Worm (Caenorhabditis elegans) whole organism, L2 larva: ENCODE data around the gene wdr-5.3.

ENCODE experiments used
- F13H6.1 ChIP-seq: sonication (generic microtip); optimal IDR thresholded peaks from 2 replicates; lab custom pipeline; 2016; ENCODE audit warnings: missing genetic modification characterization, missing compliant biosample characterization
- ama-1 ChIP-seq: fragments of 150-350 bp; optimal IDR thresholded peaks from 2 replicates; lab custom pipeline; 2018; ENCODE audit warnings: inconsistent platforms
- blmp-1 ChIP-seq: sonication (generic microtip); optimal IDR thresholded peaks from 2 replicates; lab custom pipeline; 2017; ENCODE audit warnings: missing genetic modification characterization, mild to moderate bottlenecking, missing compliant biosample characterization, antibody characterized with exemption, moderate library complexity; ENCODE audit not compliant: insufficient read depth
- ceh-82 ChIP-seq: fragments of 150-350 bp; optimal IDR thresholded peaks from 2 replicates; lab custom pipeline; 2014; ENCODE audit warnings: missing biosample characterization, missing genetic modification characterization
- fos-1 ChIP-seq: fragments of 150-350 bp; optimal IDR thresholded peaks from 2 replicates; lab custom pipeline; 2014; ENCODE audit warnings: missing biosample characterization, missing genetic modification characterization
- nhr-11 ChIP-seq: fragments of 150-350 bp; optimal IDR thresholded peaks from 2 replicates; lab custom pipeline; 2014; ENCODE audit warnings: missing biosample characterization, missing genetic modification characterization
- nhr-237 ChIP-seq: fragments of 150-350 bp; optimal IDR thresholded peaks from 2 replicates; lab custom pipeline; 2014; ENCODE audit warnings: missing biosample characterization, missing genetic modification characterization
- nhr-25 ChIP-seq: fragments of 150-350 bp; sonication (generic microtip); optimal IDR thresholded peaks from 3 replicates; lab custom pipeline; 2014; ENCODE audit warnings: missing biosample characterization, missing genetic modification characterization
- skn-1 ChIP-seq: sonication (generic microtip); optimal IDR thresholded peaks from 2 replicates; lab custom pipeline; 2017; ENCODE audit warnings: missing biosample characterization, missing genetic modification characterization
- unc-55 ChIP-seq: fragments of 150-350 bp; sonication (generic microtip); optimal IDR thresholded peaks from 3 replicates; lab custom pipeline; 2014; ENCODE audit warnings: missing biosample characterization, missing genetic modification reagents, missing genetic modification characterization
- unc-62 ChIP-seq: fragments of 150-350 bp; optimal IDR thresholded peaks from 2 replicates; lab custom pipeline; 2014; ENCODE audit warnings: missing biosample characterization, missing genetic modification reagents, missing genetic modification characterization
- ztf-11 ChIP-seq: sonication (generic microtip); optimal IDR thresholded peaks from 2 replicates; lab custom pipeline; 2017; ENCODE audit warnings: missing biosample characterization, missing genetic modification characterization
- ztf-4 ChIP-seq: fragments of 150-350 bp; optimal IDR thresholded peaks from 2 replicates; lab custom pipeline; 2014; ENCODE audit warnings: missing biosample characterization, missing genetic modification characterization

DNA sequence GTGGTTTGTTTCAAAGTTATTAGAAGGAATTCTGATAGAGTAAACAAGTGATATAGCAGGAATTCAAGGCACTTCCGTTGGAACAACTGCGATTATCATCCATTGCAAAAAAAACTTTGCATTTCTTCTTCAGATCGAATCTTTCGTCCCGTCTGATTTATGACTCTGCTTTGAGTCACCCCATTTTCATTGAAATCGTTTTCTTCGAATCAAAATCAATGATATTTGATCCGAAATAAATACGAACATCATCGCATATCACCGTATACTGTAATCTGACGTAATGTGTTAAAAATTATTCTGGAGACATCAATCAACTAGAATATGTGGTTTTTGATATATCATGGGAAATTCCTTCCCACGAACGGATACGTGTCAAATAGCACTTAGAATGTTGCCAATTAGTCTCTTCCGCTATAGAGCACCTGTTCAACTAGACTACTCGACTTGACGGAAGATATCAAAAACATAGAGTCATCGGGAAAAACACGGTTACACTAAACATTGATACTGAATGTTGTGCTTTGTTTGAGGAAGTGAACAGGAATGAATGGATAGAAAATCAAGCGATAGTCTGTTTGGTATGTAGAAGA, 6.0 kb upstream of the wdr-5.3 start:
- no peak for TF ChIP-seq ztf-11 (tag; lab: Kevin White, UChicago)
- TF ChIP-seq nhr-25: no peak
- no peak for TF ChIP-seq ztf-4 (tag; lab: Kevin White, UChicago)
- TF ChIP-seq fos-1 (tag; lab: Kevin White, UChicago): no peak
- no peak for TF ChIP-seq ama-1 (lab: Kevin White, UChicago)
- no peak for TF ChIP-seq blmp-1 (tag; lab: Kevin White, UChicago)
- no peak for TF ChIP-seq skn-1 (tag; lab: Kevin White, UChicago)
- no peak for TF ChIP-seq ceh-82 (tag; lab: Kevin White, UChicago)
- TF ChIP-seq nhr-237: no peak
- no peak for TF ChIP-seq unc-55 (GFP tag; lab: Kevin White, UChicago)
- no peak for TF ChIP-seq unc-62
- peak; percentile 14 for TF ChIP-seq F13H6.1 (tag; lab: Kevin White, UChicago)
- peak; percentile 28 for TF ChIP-seq nhr-11 (tag; lab: Kevin White, UChicago)
